Worm (Caenorhabditis elegans) whole organism, L2 larva: ENCODE measurements around the gene fbxb-29.
"Not testable (repeated sequence)": the region's sequence is repeated elsewhere in the genome, so short reads cannot be mapped to it uniquely, and the experiment has no call there.

Experiments
- ama-1 ChIP-seq: fragments of 150-350 bp; optimal IDR thresholded peaks from 2 replicates; lab custom pipeline; 2018; ENCODE audit warnings: inconsistent platforms
- ceh-82 ChIP-seq: fragments of 150-350 bp; optimal IDR thresholded peaks from 2 replicates; lab custom pipeline; 2014; ENCODE audit warnings: missing biosample characterization, missing genetic modification characterization
- elt-3 ChIP-seq: sonication (generic microtip); optimal IDR thresholded peaks from 2 replicates; lab custom pipeline; 2017; ENCODE audit warnings: missing biosample characterization, missing genetic modification characterization
- lin-39 ChIP-seq: fragments of 150-350 bp; optimal IDR thresholded peaks from 2 replicates; lab custom pipeline; 2014; ENCODE audit warnings: missing biosample characterization, missing genetic modification reagents, missing genetic modification characterization
- mdl-1 ChIP-seq, 2 experiments: fragments of 150-350 bp in 1 of 2; sonication (generic microtip) in 1 of 2; optimal IDR thresholded peaks; 2 replicates each; lab custom pipeline; 2017; ENCODE audit warnings: missing biosample characterization in 2 of 2, missing genetic modification characterization in 2 of 2
- nhr-237 ChIP-seq: fragments of 150-350 bp; optimal IDR thresholded peaks from 2 replicates; lab custom pipeline; 2014; ENCODE audit warnings: missing biosample characterization, missing genetic modification characterization
- skn-1 ChIP-seq: sonication (generic microtip); optimal IDR thresholded peaks from 2 replicates; lab custom pipeline; 2017; ENCODE audit warnings: missing biosample characterization, missing genetic modification characterization
- snpc-4 ChIP-seq: fragments of 150-350 bp; optimal IDR thresholded peaks from 2 replicates; lab custom pipeline; 2014; ENCODE audit warnings: missing biosample characterization, missing genetic modification characterization
- unc-62 ChIP-seq: fragments of 150-350 bp; optimal IDR thresholded peaks from 2 replicates; lab custom pipeline; 2014; ENCODE audit warnings: missing biosample characterization, missing genetic modification reagents, missing genetic modification characterization
- zag-1 ChIP-seq: fragments of 150-350 bp; optimal IDR thresholded peaks from 2 replicates; lab custom pipeline; 2014; ENCODE audit warnings: missing biosample characterization, missing genetic modification characterization
- ztf-1 ChIP-seq: fragments of 200-800 bp; sonication (Bioruptor generic); conservative IDR thresholded peaks from 2 replicates; pipeline ENCODE4 v1.3.6; 2022; ENCODE audit warnings: missing genetic modification characterization, missing compliant biosample characterization

DNA sequence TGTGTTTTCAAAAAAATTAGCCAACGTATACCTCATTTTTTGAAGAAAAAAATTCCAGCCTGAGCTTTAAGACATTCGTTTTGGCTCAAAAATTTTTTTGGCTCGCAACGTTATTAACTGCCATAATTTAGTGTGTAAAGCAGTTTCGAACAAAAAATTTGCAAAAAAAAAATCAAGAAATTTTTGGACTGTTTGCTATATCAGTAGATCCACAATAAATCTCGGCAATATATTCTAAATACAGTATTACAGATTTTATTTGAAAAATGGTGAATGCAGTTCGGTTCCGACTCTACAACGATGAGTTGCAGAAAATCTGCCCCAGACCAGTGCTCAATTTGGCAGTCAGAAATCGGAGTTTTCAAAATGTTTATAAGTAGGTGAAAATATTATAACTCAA is 31.3 kb downstream of the fbxb-29 start, which contains the start of gene C32B5.6:
- not testable (repeated sequence) for TF ChIP-seq ama-1 (lab: Kevin White, UChicago); nhr-237 (tag; lab: Kevin White, UChicago); mdl-1 (tag; optimal IDR thresholded peaks at IDR 0.05; lab: Kevin White, UChicago); unc-62 (GFP tag; lab: Kevin White, UChicago); ztf-1 (GFP tag; lab: Robert Waterston, UW); elt-3 (tag; lab: Kevin White, UChicago); lin-39 (tag; lab: Kevin White, UChicago); ceh-82 (tag; lab: Kevin White, UChicago); snpc-4 (tag; lab: Kevin White, UChicago); zag-1 (tag; lab: Kevin White, UChicago); skn-1 (tag; lab: Kevin White, UChicago)
